Worm (Caenorhabditis elegans) whole organism, late embryonic: ENCODE results near the gene cal-1.

Experiments used
- ceh-48 ChIP-seq: sonication (generic microtip); optimal IDR thresholded peaks from 2 replicates; lab custom pipeline; 2016; ENCODE audit warnings: missing genetic modification characterization, inconsistent platforms, missing compliant biosample characterization
- che-1 ChIP-seq: sonication (generic microtip); optimal IDR thresholded peaks from 2 replicates; lab custom pipeline; 2016; ENCODE audit warnings: mild to moderate bottlenecking, missing genetic modification characterization, missing compliant biosample characterization
- elt-2 ChIP-seq: sonication (generic microtip); optimal IDR thresholded peaks from 2 replicates; lab custom pipeline; 2016; ENCODE audit warnings: missing genetic modification reagents, missing genetic modification characterization, missing compliant biosample characterization
- eyg-1 ChIP-seq: sonication (generic microtip); optimal IDR thresholded peaks from 2 replicates; lab custom pipeline; 2016; ENCODE audit warnings: missing genotype, missing genetic modification characterization, missing compliant biosample characterization
- fax-1 ChIP-seq: sonication (generic microtip); optimal IDR thresholded peaks from 2 replicates; lab custom pipeline; 2016; ENCODE audit warnings: missing genotype, missing genetic modification characterization, missing compliant biosample characterization
- fkh-10 ChIP-seq: fragments of 150-350 bp; optimal IDR thresholded peaks from 2 replicates; lab custom pipeline; 2014; ENCODE audit warnings: missing biosample characterization, missing genetic modification reagents, missing genetic modification characterization
- lim-6 ChIP-seq: sonication (generic microtip); optimal IDR thresholded peaks from 2 replicates; lab custom pipeline; 2016; ENCODE audit warnings: missing genetic modification characterization, missing compliant biosample characterization
- lin-11 ChIP-seq: fragments of 200-800 bp; sonication (Bioruptor generic); optimal IDR thresholded peaks from 2 replicates; lab custom pipeline; 2018; ENCODE audit warnings: mild to moderate bottlenecking, missing genetic modification characterization, missing compliant biosample characterization
- pqm-1 ChIP-seq: sonication (generic microtip); optimal IDR thresholded peaks from 2 replicates; lab custom pipeline; 2016; ENCODE audit warnings: missing genetic modification characterization, missing compliant biosample characterization
- ztf-16 ChIP-seq: sonication (generic microtip); optimal IDR thresholded peaks from 2 replicates; lab custom pipeline; 2017; ENCODE audit warnings: missing genetic modification characterization, missing compliant biosample characterization

ce11 chrV:12478111-12478510 is 38.9 kb downstream of the cal-1 start, which contains the start of gene atn-1:
- no peak for TF ChIP-seq fkh-10
- no peak for TF ChIP-seq elt-2 (tag; lab: Kevin White, UChicago)
- TF ChIP-seq ztf-16 (tag; lab: Kevin White, UChicago): no peak
- TF ChIP-seq eyg-1: no peak
- no peak for TF ChIP-seq che-1 (tag; lab: Kevin White, UChicago)
- no peak for TF ChIP-seq pqm-1 (tag; lab: Kevin White, UChicago)
- TF ChIP-seq lim-6 (tag; lab: Kevin White, UChicago): no peak
- TF ChIP-seq ceh-48 (tag; lab: Kevin White, UChicago): no peak
- no peak for TF ChIP-seq fax-1
- no peak for TF ChIP-seq lin-11 (tag; lab: Kevin White, UChicago)
